Worm (Caenorhabditis elegans) whole organism, young adult: Measurements from ENCODE around the gene ani-2.
A peak's percentile ranks its signal among the peaks of the same experiment; 100 is the strongest.

Experiments
- B0019.2 ChIP-seq: fragments of 200-800 bp; sonication (Bioruptor generic); conservative IDR thresholded peaks from 2 replicates; pipeline ENCODE4 v1.3.6; 2022; ENCODE audit warnings: missing genetic modification reagents, missing genetic modification characterization, missing compliant biosample characterization
- B0261.1 ChIP-seq: sonication (generic microtip); optimal IDR thresholded peaks from 2 replicates; lab custom pipeline; 2016; ENCODE audit warnings: mild to moderate bottlenecking, missing genetic modification characterization, moderate library complexity, missing compliant biosample characterization
- C17E4.6 ChIP-seq: fragments of 200-800 bp; sonication (Bioruptor generic); IDR thresholded peaks from 2 replicates; pipeline ENCODE4 v1.3.6; 2022; ENCODE audit warnings: missing genetic modification reagents, missing genetic modification characterization, missing compliant biosample characterization
- F49E8.2 ChIP-seq: sonication (generic microtip); optimal IDR thresholded peaks from 3 replicates; lab custom pipeline; 2017; ENCODE audit warnings: missing genetic modification characterization, mild to moderate bottlenecking, missing compliant biosample characterization, antibody characterized with exemption, moderate library complexity; ENCODE audit not compliant: insufficient read depth
- K11D2.4 ChIP-seq: fragments of 200-800 bp; sonication (Bioruptor generic); IDR thresholded peaks from 2 replicates; pipeline ENCODE4 v1.3.6; 2022; ENCODE audit warnings: missing genetic modification reagents, missing genetic modification characterization, missing compliant biosample characterization
- Y67H2A.10 ChIP-seq: fragments of 200-800 bp; sonication (Bioruptor generic); conservative IDR thresholded peaks from 2 replicates; pipeline ENCODE4 v1.3.6; 2022; ENCODE audit warnings: missing genetic modification reagents, missing genetic modification characterization, missing compliant biosample characterization
- Y95B8A.8 ChIP-seq: fragments of 200-800 bp; sonication (Bioruptor generic); IDR thresholded peaks from 2 replicates; pipeline ENCODE4 v1.3.6; 2022; ENCODE audit warnings: missing genetic modification reagents, missing genetic modification characterization, missing compliant biosample characterization
- ZK185.1 ChIP-seq: sonication (generic microtip); optimal IDR thresholded peaks from 2 replicates; lab custom pipeline; 2016; ENCODE audit warnings: mild to moderate bottlenecking, missing genetic modification characterization, missing compliant biosample characterization; ENCODE audit not compliant: poor library complexity, severe bottlenecking
- ama-1 ChIP-seq, 3 experiments: fragments of 150-350 bp in 1 of 3; sonication (generic microtip) in 2 of 3; optimal IDR thresholded peaks; 2 replicates each; lab custom pipeline; 2014 to 2018; ENCODE audit warnings: missing biosample characterization in 2 of 3, missing genetic modification characterization in 2 of 3, missing genetic modification reagents in 2 of 3
- atf-7 ChIP-seq: sonication (generic microtip); optimal IDR thresholded peaks from 2 replicates; lab custom pipeline; 2017; ENCODE audit warnings: mild to moderate bottlenecking, missing genetic modification characterization, missing compliant biosample characterization
- attf-3 ChIP-seq: fragments of 200-800 bp; sonication (Bioruptor generic); conservative IDR thresholded peaks from 2 replicates; pipeline ENCODE4 v1.3.6; 2022; ENCODE audit warnings: missing genetic modification reagents, missing genetic modification characterization, missing compliant biosample characterization
- bed-2 ChIP-seq: fragments of 200-800 bp; sonication (Bioruptor generic); IDR thresholded peaks from 2 replicates; pipeline ENCODE4 v1.3.6; 2022; ENCODE audit warnings: missing genetic modification reagents, missing genetic modification characterization, missing compliant biosample characterization
- ccch-3 ChIP-seq: fragments of 200-800 bp; sonication (Bioruptor generic); optimal IDR thresholded peaks from 2 replicates; lab custom pipeline; 2018; ENCODE audit warnings: mild to moderate bottlenecking, missing genetic modification characterization, missing compliant biosample characterization
- cebp-1 ChIP-seq, 2 experiments: fragments of 200-800 bp in 1 of 2; sonication (Bioruptor generic) in 1 of 2; sonication (generic microtip) in 1 of 2; IDR thresholded peaks in 1 of 2; optimal IDR thresholded peaks in 1 of 2; 2 replicates each; pipeline versions ENCODE4 v1.3.6 to Lab custom; 2017 to 2022; ENCODE audit warnings: missing compliant biosample characterization in 2 of 2, missing genetic modification characterization in 2 of 2, mild to moderate bottlenecking in 1 of 2, missing genetic modification reagents in 1 of 2, moderate library complexity in 1 of 2
- ceh-27 ChIP-seq: fragments of 200-800 bp; sonication (Bioruptor generic); optimal IDR thresholded peaks from 2 replicates; lab custom pipeline; 2018; ENCODE audit warnings: mild to moderate bottlenecking, missing genetic modification characterization, moderate library complexity, missing compliant biosample characterization
- die-1 ChIP-seq: sonication (generic microtip); optimal IDR thresholded peaks from 2 replicates; lab custom pipeline; 2016; ENCODE audit warnings: missing genotype, mild to moderate bottlenecking, missing genetic modification characterization, missing compliant biosample characterization
- dox-1 ChIP-seq: fragments of 200-800 bp; sonication (Bioruptor generic); IDR thresholded peaks from 2 replicates; pipeline ENCODE4 v1.3.6; 2022; ENCODE audit warnings: missing genetic modification reagents, missing genetic modification characterization, missing compliant biosample characterization
- efl-1 ChIP-seq: fragments of 150-350 bp; optimal IDR thresholded peaks from 2 replicates; lab custom pipeline; 2014; ENCODE audit warnings: missing biosample characterization, missing genetic modification reagents, missing genetic modification characterization
- egrh-3 ChIP-seq: fragments of 200-800 bp; sonication (Bioruptor generic); IDR thresholded peaks from 2 replicates; pipeline ENCODE4 v1.3.6; 2022; ENCODE audit warnings: missing genetic modification reagents, missing genetic modification characterization, missing compliant biosample characterization
- ekl-4 ChIP-seq: fragments of 200-800 bp; sonication (Bioruptor generic); IDR thresholded peaks from 2 replicates; pipeline ENCODE4 v1.3.6; 2022; ENCODE audit warnings: missing genetic modification reagents, missing genetic modification characterization, missing compliant biosample characterization
- gei-17 ChIP-seq: fragments of 200-800 bp; sonication (Bioruptor generic); optimal IDR thresholded peaks from 2 replicates; lab custom pipeline; 2018; ENCODE audit warnings: mild to moderate bottlenecking, missing genetic modification characterization, missing compliant biosample characterization
- him-1 ChIP-seq: sonication (generic microtip); optimal IDR thresholded peaks from 2 replicates; lab custom pipeline; 2016; ENCODE audit warnings: missing genotype, missing genetic modification reagents, missing genetic modification characterization, missing compliant biosample characterization
- hlh-12 ChIP-seq: sonication (generic microtip); optimal IDR thresholded peaks from 2 replicates; lab custom pipeline; 2016; ENCODE audit warnings: missing genetic modification characterization, missing compliant biosample characterization
- hsf-1 ChIP-seq: fragments of 200-800 bp; sonication (Bioruptor generic); IDR thresholded peaks from 2 replicates; pipeline ENCODE4 v1.3.6; 2022; ENCODE audit warnings: missing genetic modification reagents, missing genetic modification characterization, missing compliant biosample characterization
- lag-1 ChIP-seq: fragments of 200-800 bp; sonication (Bioruptor generic); IDR thresholded peaks from 2 replicates; pipeline ENCODE4 v1.3.6; 2022; ENCODE audit warnings: missing genetic modification reagents, missing genetic modification characterization, missing compliant biosample characterization
- let-526 ChIP-seq: fragments of 200-800 bp; sonication (Bioruptor generic); IDR thresholded peaks from 2 replicates; pipeline ENCODE4 v1.3.6; 2022; ENCODE audit warnings: missing genetic modification reagents, missing genetic modification characterization, missing compliant biosample characterization
- lin-35 ChIP-seq, 3 experiments: fragments of 150-350 bp in 2 of 3; sonication (generic microtip) in 1 of 3; optimal IDR thresholded peaks; 2 replicates each; lab custom pipeline; 2014 to 2018; ENCODE audit warnings: missing biosample characterization in 3 of 3, missing genetic modification characterization in 3 of 3, missing genetic modification reagents in 3 of 3
- lin-54 ChIP-seq: fragments of 200-800 bp; sonication (Bioruptor generic); optimal IDR thresholded peaks from 2 replicates; lab custom pipeline; 2018; ENCODE audit warnings: mild to moderate bottlenecking, missing genetic modification characterization, missing compliant biosample characterization
- lir-1 ChIP-seq: fragments of 200-800 bp; sonication (Bioruptor generic); conservative IDR thresholded peaks from 2 replicates; pipeline ENCODE4 v1.3.6; 2022; ENCODE audit warnings: missing genetic modification reagents, missing genetic modification characterization, missing compliant biosample characterization
- lsl-1 ChIP-seq: fragments of 200-800 bp; sonication (Bioruptor generic); optimal IDR thresholded peaks from 2 replicates; lab custom pipeline; 2018; ENCODE audit warnings: mild to moderate bottlenecking, missing genetic modification characterization, moderate library complexity, missing compliant biosample characterization
- madf-10 ChIP-seq: sonication (generic microtip); optimal IDR thresholded peaks from 2 replicates; lab custom pipeline; 2016; ENCODE audit warnings: mild to moderate bottlenecking, missing genetic modification characterization, missing compliant biosample characterization
- mel-28 ChIP-seq: sonication (generic microtip); optimal IDR thresholded peaks from 2 replicates; lab custom pipeline; 2016; ENCODE audit warnings: borderline replicate concordance, mild to moderate bottlenecking, missing genetic modification characterization, missing compliant biosample characterization
- mes-4 ChIP-seq: sonication (generic microtip); optimal IDR thresholded peaks from 2 replicates; lab custom pipeline; 2016; ENCODE audit warnings: missing genotype, missing genetic modification characterization, missing compliant biosample characterization
- mxl-1 ChIP-seq: sonication (generic microtip); optimal IDR thresholded peaks from 2 replicates; lab custom pipeline; 2016; ENCODE audit warnings: missing genetic modification characterization, missing compliant biosample characterization
- nfyb-1 ChIP-seq: fragments of 200-800 bp; sonication (Bioruptor generic); IDR thresholded peaks from 2 replicates; pipeline ENCODE4 v1.3.6; 2022; ENCODE audit warnings: missing genetic modification reagents, missing genetic modification characterization, missing compliant biosample characterization
- nhr-80 ChIP-seq: sonication (generic microtip); optimal IDR thresholded peaks from 2 replicates; lab custom pipeline; 2016; ENCODE audit warnings: missing genetic modification characterization, missing compliant biosample characterization
- pbrm-1 ChIP-seq: fragments of 200-800 bp; sonication (Bioruptor generic); IDR thresholded peaks from 2 replicates; pipeline ENCODE4 v1.3.6; 2022; ENCODE audit warnings: missing genetic modification reagents, missing genetic modification characterization, missing compliant biosample characterization
- rec-8 ChIP-seq, 2 experiments: sonication (generic microtip); optimal IDR thresholded peaks; 2 replicates each; lab custom pipeline; 2016; ENCODE audit warnings: mild to moderate bottlenecking in 2 of 2, missing genetic modification characterization in 2 of 2, missing genetic modification reagents in 2 of 2, missing genotype in 2 of 2, missing biosample characterization in 1 of 2, missing compliant biosample characterization in 1 of 2, moderate library complexity in 1 of 2
- snpc-1.1 ChIP-seq: sonication (generic microtip); optimal IDR thresholded peaks from 2 replicates; lab custom pipeline; 2017; ENCODE audit warnings: missing genetic modification characterization, mild to moderate bottlenecking, missing compliant biosample characterization, antibody characterized with exemption, moderate library complexity, missing genotype, missing genetic modification reagents; ENCODE audit not compliant: insufficient read depth
- unc-62 ChIP-seq: fragments of 150-350 bp; optimal IDR thresholded peaks from 2 replicates; lab custom pipeline; 2014; ENCODE audit warnings: missing biosample characterization, missing genetic modification reagents, missing genetic modification characterization
- xnd-1 ChIP-seq: sonication (generic microtip); optimal IDR thresholded peaks from 2 replicates; lab custom pipeline; 2016; ENCODE audit warnings: missing genotype, missing genetic modification reagents, missing genetic modification characterization, missing compliant biosample characterization
- zim-3 ChIP-seq: sonication (generic microtip); optimal IDR thresholded peaks from 2 replicates; lab custom pipeline; 2017; ENCODE audit warnings: mild to moderate bottlenecking, missing genetic modification characterization, moderate library complexity, missing compliant biosample characterization
- ztf-3 ChIP-seq: fragments of 200-800 bp; sonication (Bioruptor generic); optimal IDR thresholded peaks from 2 replicates; lab custom pipeline; 2018; ENCODE audit warnings: mild to moderate bottlenecking, missing genetic modification characterization, missing compliant biosample characterization

Gene ani-2

ce11 chrII:6348360-6348759, 16.8 kb downstream of the ani-2 start (continued):
- TF ChIP-seq cebp-1 (GFP tag; IDR thresholded peaks at IDR 0.05; lab: Robert Waterston, UW) = peak; percentile 65
- peak; percentile 87 for TF ChIP-seq cebp-1 (tag; optimal IDR thresholded peaks at IDR 0.05; lab: Kevin White, UChicago)
- no peak for TF ChIP-seq mxl-1 (tag; lab: Kevin White, UChicago)
- 0 out of 2 replicates have a peak, but pooled peaks have one; percentile 38 for TF ChIP-seq C17E4.6 (GFP tag; lab: Robert Waterston, UW)
- TF ChIP-seq ama-1 (optimal IDR thresholded peaks at IDR 0.05; lab: Kevin White, UChicago) = peak; percentile 96
- TF ChIP-seq ama-1 (GFP tag; optimal IDR thresholded peaks at IDR 0.05; lab: Kevin White, UChicago) = no peak
- TF ChIP-seq K11D2.4 (GFP tag; lab: Robert Waterston, UW) = peak; percentile 80
- TF ChIP-seq ekl-4 (GFP tag; lab: Robert Waterston, UW) = peak; percentile 90
- TF ChIP-seq lin-54 (GFP tag; lab: Kevin White, UChicago) = peak; percentile 72
- TF ChIP-seq lir-1 (GFP tag; lab: Robert Waterston, UW) = peak; percentile 69; the same call in 1 of the 2 replicates
- TF ChIP-seq nhr-80 = peak; percentile 80
- peak; percentile 16 for TF ChIP-seq snpc-1.1 (tag; lab: Kevin White, UChicago)
- TF ChIP-seq rec-8 (tag; optimal IDR thresholded peaks at IDR 0.05; lab: Kevin White, UChicago) = no peak
- TF ChIP-seq lin-35 (GFP tag; optimal IDR thresholded peaks at IDR 0.05; lab: Kevin White, UChicago) = peak in 1 of 3 experiments; percentile 80
- TF ChIP-seq ccch-3 (GFP tag; lab: Kevin White, UChicago) = no peak
- TF ChIP-seq dox-1 (GFP tag; lab: Robert Waterston, UW) = peak; percentile 54; the same call in 1 of the 2 replicates
- TF ChIP-seq hsf-1 = 0 out of 2 replicates have a peak, but pooled peaks have one; percentile 53
- TF ChIP-seq lag-1 (GFP tag; lab: Robert Waterston, UW) = no peak
- TF ChIP-seq ZK185.1 = peak; percentile 83
- 0 out of 2 replicates have a peak, but pooled peaks have one; percentile 11 for TF ChIP-seq Y95B8A.8 (GFP tag; lab: Robert Waterston, UW)
- no peak for TF ChIP-seq hlh-12
- no peak for TF ChIP-seq B0261.1 (tag; lab: Kevin White, UChicago)
- TF ChIP-seq ceh-27 (GFP tag; lab: Kevin White, UChicago) = peak; percentile 87
- no peak for TF ChIP-seq zim-3 (tag; lab: Kevin White, UChicago)

- TF ChIP-seq let-526 (GFP tag; lab: Robert Waterston, UW) (peak; percentile 78; the same call in 1 of the 2 replicates), lsl-1 (no peak), him-1 (no peak), mel-28 (tag; lab: Kevin White, UChicago) (no peak), pbrm-1 (GFP tag; lab: Robert Waterston, UW) (peak; percentile 61), lag-1 (GFP tag; lab: Robert Waterston, UW) (0 out of 2 replicates have a peak, but pooled peaks have one; percentile 35), die-1 (tag; lab: Kevin White, UChicago) (no peak), egrh-3 (GFP tag; lab: Robert Waterston, UW) (peak; percentile 29; the same call in 1 of the 2 replicates), B0019.2 (peak; percentile 47), unc-62 (GFP tag; lab: Kevin White, UChicago) (no peak), ztf-3 (GFP tag; lab: Kevin White, UChicago) (peak; percentile 54), efl-1 (GFP tag; lab: Kevin White, UChicago) (no peak), F49E8.2 (tag; lab: Kevin White, UChicago) (no peak), xnd-1 (tag; lab: Kevin White, UChicago) (no peak), mes-4 (no peak), rec-8 (tag; optimal IDR thresholded peaks at IDR 0.05; lab: Kevin White, UChicago) (no peak), lir-1 (GFP tag; lab: Robert Waterston, UW) (0 out of 2 replicates have a peak, but pooled peaks have one; percentile 5), hsf-1 (no peak), madf-10 (tag; lab: Kevin White, UChicago) (no peak), nfyb-1 (GFP tag; lab: Robert Waterston, UW) (peak; percentile 79), attf-3 (GFP tag; lab: Robert Waterston, UW) (no peak), Y67H2A.10 (GFP tag; lab: Robert Waterston, UW) (peak; percentile 18; the same call in 1 of the 2 replicates), mxl-1 (tag; lab: Kevin White, UChicago) (peak; percentile 14), B0261.1 (tag; lab: Kevin White, UChicago) (no peak), atf-7 (no peak), gei-17 (no peak), bed-2 (GFP tag; lab: Robert Waterston, UW) (peak; percentile 54; the same call in 1 of the 2 replicates)
Observed at ce11 chrII:6347341-6348118, 17.6 kb downstream of the ani-2 start, which contains the start of gene lgg-1. Gene lgg-1, minus strand, starts transcription at chrII:6347719.
